Fruit fly (Drosophila melanogaster) whole organism, embryonic: ENCODE results near the gene CG46317.

Experiments
- Atf3 ChIP-seq: fragments of 200-800 bp; sonication (Bioruptor generic); optimal IDR thresholded peaks from 3 replicates; lab custom pipeline; 2016; ENCODE audit warnings: missing biosample characterization, missing genetic modification characterization
- CG10431 ChIP-seq: fragments of 200-800 bp; sonication (Bioruptor generic); optimal IDR thresholded peaks from 3 replicates; lab custom pipeline; 2018; ENCODE audit warnings: missing biosample characterization, mild to moderate bottlenecking, missing genetic modification characterization
- CG10654 ChIP-seq: fragments of 200-800 bp; sonication (Bioruptor generic); optimal IDR thresholded peaks from 2 replicates; lab custom pipeline; 2016; ENCODE audit warnings: missing biosample characterization, missing genetic modification characterization
- CG11247 ChIP-seq: fragments of 200-800 bp; sonication (Bioruptor generic); IDR thresholded peaks from 2 replicates; pipeline ENCODE4 v1.3.6; 2022; ENCODE audit warnings: missing biosample characterization, missing genetic modification characterization
- CG11456 ChIP-seq: fragments of 200-800 bp; sonication (Bioruptor generic); IDR thresholded peaks from 3 replicates; pipeline ENCODE4 v1.3.6; 2022; ENCODE audit warnings: missing biosample characterization, missing genetic modification characterization
- CG11560 ChIP-seq: fragments of 200-800 bp; sonication (Bioruptor generic); IDR thresholded peaks from 3 replicates; pipeline ENCODE4 v1.3.6; 2022; ENCODE audit warnings: missing biosample characterization, missing genetic modification characterization
- CG1233 ChIP-seq: fragments of 200-800 bp; sonication (Bioruptor generic); optimal IDR thresholded peaks from 4 replicates; lab custom pipeline; 2018; ENCODE audit warnings: missing biosample characterization, mild to moderate bottlenecking, missing genetic modification characterization
- CG13296 ChIP-seq: fragments of 200-800 bp; sonication (Bioruptor generic); optimal IDR thresholded peaks from 3 replicates; lab custom pipeline; 2018; ENCODE audit warnings: missing biosample characterization, mild to moderate bottlenecking, missing genetic modification characterization
- CG14014 ChIP-seq: fragments of 200-800 bp; sonication (Bioruptor generic); IDR thresholded peaks from 2 replicates; pipeline ENCODE4 v1.3.6; 2022; ENCODE audit warnings: missing biosample characterization, missing genetic modification characterization
- CG1647 ChIP-seq: fragments of 200-800 bp; sonication (Bioruptor generic); optimal IDR thresholded peaks from 3 replicates; lab custom pipeline; 2016; ENCODE audit warnings: missing biosample characterization, missing genetic modification characterization
- CG17385 ChIP-seq: fragments of 200-800 bp; sonication (Bioruptor generic); optimal IDR thresholded peaks from 3 replicates; lab custom pipeline; 2018; ENCODE audit warnings: missing biosample characterization, mild to moderate bottlenecking, missing genetic modification characterization
- CG18011 ChIP-seq: fragments of 200-800 bp; sonication (Bioruptor generic); optimal IDR thresholded peaks from 2 replicates; lab custom pipeline; 2017; ENCODE audit warnings: missing biosample characterization, missing genetic modification characterization, mild to moderate bottlenecking, moderate library complexity, missing genotype
- CG1832 ChIP-seq: fragments of 200-800 bp; sonication (Bioruptor generic); optimal IDR thresholded peaks from 2 replicates; lab custom pipeline; 2017; ENCODE audit warnings: missing biosample characterization, mild to moderate bottlenecking, missing genetic modification characterization, inconsistent platforms
- CG2116 ChIP-seq: fragments of 200-800 bp; sonication (Bioruptor generic); optimal IDR thresholded peaks from 3 replicates; lab custom pipeline; 2018; ENCODE audit warnings: missing biosample characterization, mild to moderate bottlenecking, missing genetic modification characterization
- CG3065 ChIP-seq: fragments of 200-800 bp; sonication (Bioruptor generic); optimal IDR thresholded peaks from 2 replicates; lab custom pipeline; 2016; ENCODE audit warnings: missing biosample characterization, missing genetic modification characterization
- CG34224 ChIP-seq: fragments of 200-800 bp; sonication (Bioruptor generic); IDR thresholded peaks from 3 replicates; pipeline ENCODE4 v1.3.6; 2022; ENCODE audit warnings: missing biosample characterization, missing genetic modification characterization; ENCODE audit not compliant: partially characterized antibody
- CG3995 ChIP-seq: fragments of 200-800 bp; sonication (Bioruptor generic); optimal IDR thresholded peaks from 3 replicates; lab custom pipeline; 2016; ENCODE audit warnings: missing biosample characterization, missing genetic modification characterization
- CG4282 ChIP-seq: fragments of 200-800 bp; sonication (Bioruptor generic); optimal IDR thresholded peaks from 2 replicates; lab custom pipeline; 2016; ENCODE audit warnings: missing biosample characterization, missing genetic modification characterization
- CG4707 ChIP-seq: fragments of 200-800 bp; sonication (Bioruptor generic); optimal IDR thresholded peaks from 2 replicates; lab custom pipeline; 2018; ENCODE audit warnings: missing biosample characterization, mild to moderate bottlenecking, missing genetic modification characterization, moderate library complexity
- CG6272 ChIP-seq: fragments of 200-800 bp; sonication (Bioruptor generic); IDR thresholded peaks from 2 replicates; pipeline ENCODE4 v1.3.6; 2022; ENCODE audit warnings: missing biosample characterization, missing genetic modification characterization
- CG7556 ChIP-seq: fragments of 200-800 bp; sonication (Bioruptor generic); optimal IDR thresholded peaks from 2 replicates; lab custom pipeline; 2017; ENCODE audit warnings: missing biosample characterization, mild to moderate bottlenecking, missing genetic modification characterization
- CG7786 ChIP-seq: fragments of 200-800 bp; sonication (Bioruptor generic); optimal IDR thresholded peaks from 2 replicates; lab custom pipeline; 2016; ENCODE audit warnings: missing biosample characterization, missing genetic modification characterization
- CG7987 ChIP-seq: fragments of 200-800 bp; sonication (Bioruptor generic); optimal IDR thresholded peaks from 2 replicates; lab custom pipeline; 2018; ENCODE audit warnings: missing biosample characterization, mild to moderate bottlenecking, missing genetic modification characterization, moderate library complexity
- CG8089 ChIP-seq: fragments of 200-800 bp; sonication (Bioruptor generic); optimal IDR thresholded peaks from 3 replicates; lab custom pipeline; 2016; ENCODE audit warnings: missing biosample characterization, missing genetic modification characterization
- CG8765 ChIP-seq: fragments of 200-800 bp; sonication (Bioruptor generic); IDR thresholded peaks from 2 replicates; pipeline ENCODE4 v1.3.6; 2022; ENCODE audit warnings: missing biosample characterization, missing genetic modification characterization
- CG9437 ChIP-seq: fragments of 200-800 bp; sonication (Bioruptor generic); optimal IDR thresholded peaks from 2 replicates; lab custom pipeline; 2018; ENCODE audit warnings: missing biosample characterization, mild to moderate bottlenecking, missing genetic modification characterization
- Camta ChIP-seq: fragments of 200-800 bp; sonication (Bioruptor generic); optimal IDR thresholded peaks from 2 replicates; lab custom pipeline; 2016; ENCODE audit warnings: missing biosample characterization, missing genetic modification characterization
- CrebB ChIP-seq: fragments of 200-800 bp; sonication (Bioruptor generic); optimal IDR thresholded peaks from 3 replicates; lab custom pipeline; 2018; ENCODE audit warnings: missing biosample characterization, mild to moderate bottlenecking, missing genetic modification characterization
- Dip2 ChIP-seq: fragments of 200-800 bp; sonication (Bioruptor generic); IDR thresholded peaks from 2 replicates; pipeline ENCODE4 v1.3.6; 2022; ENCODE audit warnings: missing biosample characterization, missing genetic modification characterization
- Ets65A ChIP-seq: fragments of 200-800 bp; sonication (Bioruptor generic); peaks from one replicate; lab custom pipeline; 2016; ENCODE audit warnings: missing biosample characterization, missing genetic modification characterization
- HLH4C ChIP-seq: fragments of 200-800 bp; sonication (Bioruptor generic); IDR thresholded peaks from 3 replicates; pipeline ENCODE4 v1.3.6; 2022; ENCODE audit warnings: missing biosample characterization, missing genetic modification characterization; ENCODE audit not compliant: partially characterized antibody
- Med ChIP-seq: fragments of 200-800 bp; sonication (Bioruptor generic); peaks from one replicate; lab custom pipeline; 2016; ENCODE audit warnings: missing biosample characterization, missing genetic modification characterization, mild to moderate bottlenecking, inconsistent platforms, moderate library complexity
- Poxn ChIP-seq: fragments of 200-800 bp; sonication (Bioruptor generic); IDR thresholded peaks from 2 replicates; pipeline ENCODE4 v1.3.6; 2022; ENCODE audit warnings: missing biosample characterization, missing genetic modification characterization
- Ssrp ChIP-seq: fragments of 200-800 bp; sonication (Bioruptor generic); optimal IDR thresholded peaks from 2 replicates; lab custom pipeline; 2018; ENCODE audit warnings: missing biosample characterization, mild to moderate bottlenecking, missing genetic modification characterization, moderate library complexity
- Xbp1 ChIP-seq: fragments of 200-800 bp; sonication (Bioruptor generic); optimal IDR thresholded peaks from 3 replicates; lab custom pipeline; 2016; ENCODE audit warnings: missing biosample characterization, mild to moderate bottlenecking, missing genetic modification characterization
- YL-1 ChIP-seq: fragments of 200-800 bp; sonication (Bioruptor generic); optimal IDR thresholded peaks from 3 replicates; lab custom pipeline; 2017; ENCODE audit warnings: missing biosample characterization, mild to moderate bottlenecking, missing genetic modification characterization
- bbx ChIP-seq: fragments of 200-800 bp; sonication (Bioruptor generic); IDR thresholded peaks from 2 replicates; pipeline ENCODE4 v1.3.6; 2022; ENCODE audit warnings: missing biosample characterization, missing genetic modification characterization; ENCODE audit not compliant: partially characterized antibody
- bowl ChIP-seq: fragments of 200-800 bp; sonication (Bioruptor generic); IDR thresholded peaks from 2 replicates; pipeline ENCODE4 v1.3.6; 2022; ENCODE audit warnings: missing biosample characterization, missing genetic modification characterization
- cato ChIP-seq: fragments of 200-800 bp; sonication (Bioruptor generic); optimal IDR thresholded peaks from 2 replicates; lab custom pipeline; 2016; ENCODE audit warnings: missing biosample characterization, missing genetic modification characterization, borderline replicate concordance
- da ChIP-seq: fragments of 200-800 bp; sonication (Bioruptor generic); optimal IDR thresholded peaks from 2 replicates; lab custom pipeline; 2016; ENCODE audit warnings: missing biosample characterization, missing genetic modification characterization
- dan ChIP-seq: fragments of 200-800 bp; sonication (Bioruptor generic); IDR thresholded peaks from 2 replicates; pipeline ENCODE4 v1.3.6; 2022; ENCODE audit warnings: missing biosample characterization, missing genetic modification characterization
- fd3F ChIP-seq: fragments of 200-800 bp; sonication (Bioruptor generic); optimal IDR thresholded peaks from 2 replicates; lab custom pipeline; 2018; ENCODE audit warnings: missing biosample characterization, mild to moderate bottlenecking, missing genetic modification characterization, moderate library complexity
- fru ChIP-seq: fragments of >200 bp; optimal IDR thresholded peaks from 2 replicates; lab custom pipeline; 2017
- grau ChIP-seq: fragments of 200-800 bp; optimal IDR thresholded peaks from 3 replicates; lab custom pipeline; 2019; ENCODE audit warnings: missing biosample characterization, mild to moderate bottlenecking, missing genetic modification characterization, moderate library complexity
- her ChIP-seq: fragments of 200-800 bp; sonication (Bioruptor generic); optimal IDR thresholded peaks from 2 replicates; lab custom pipeline; 2016; ENCODE audit warnings: missing biosample characterization, missing genetic modification characterization
- ind ChIP-seq: fragments of 200-800 bp; sonication (Bioruptor generic); optimal IDR thresholded peaks from 3 replicates; lab custom pipeline; 2016; ENCODE audit warnings: missing biosample characterization, missing genetic modification characterization
- lbe ChIP-seq: fragments of 200-800 bp; sonication (Bioruptor generic); optimal IDR thresholded peaks from 2 replicates; lab custom pipeline; 2016; ENCODE audit warnings: missing biosample characterization, mild to moderate bottlenecking, missing genetic modification characterization
- maf-S ChIP-seq: fragments of 200-800 bp; sonication (Bioruptor generic); optimal IDR thresholded peaks from 2 replicates; lab custom pipeline; 2016; ENCODE audit warnings: missing biosample characterization, missing genetic modification characterization
- mld ChIP-seq: fragments of 200-800 bp; sonication (Bioruptor generic); IDR thresholded peaks from 3 replicates; pipeline ENCODE4 v1.3.6; 2022; ENCODE audit warnings: missing biosample characterization, missing genetic modification characterization; ENCODE audit not compliant: partially characterized antibody
- slou ChIP-seq: fragments of 200-800 bp; sonication (Bioruptor generic); optimal IDR thresholded peaks from 3 replicates; lab custom pipeline; 2016; ENCODE audit warnings: missing biosample characterization, missing genetic modification characterization
- stc ChIP-seq: fragments of 200-800 bp; sonication (Bioruptor generic); IDR thresholded peaks from 2 replicates; pipeline ENCODE4 v1.3.6; 2022; ENCODE audit warnings: missing biosample characterization, missing genetic modification characterization
- stwl ChIP-seq: fragments of 200-800 bp; sonication (Bioruptor generic); optimal IDR thresholded peaks from 3 replicates; lab custom pipeline; 2018; ENCODE audit warnings: missing biosample characterization, mild to moderate bottlenecking, missing genetic modification characterization, moderate library complexity
- zen ChIP-seq: fragments of 200-800 bp; sonication (Bioruptor generic); optimal IDR thresholded peaks from 3 replicates; lab custom pipeline; 2018; ENCODE audit warnings: missing biosample characterization, mild to moderate bottlenecking, missing genetic modification characterization, moderate library complexity

CG46317 gene

DNA sequence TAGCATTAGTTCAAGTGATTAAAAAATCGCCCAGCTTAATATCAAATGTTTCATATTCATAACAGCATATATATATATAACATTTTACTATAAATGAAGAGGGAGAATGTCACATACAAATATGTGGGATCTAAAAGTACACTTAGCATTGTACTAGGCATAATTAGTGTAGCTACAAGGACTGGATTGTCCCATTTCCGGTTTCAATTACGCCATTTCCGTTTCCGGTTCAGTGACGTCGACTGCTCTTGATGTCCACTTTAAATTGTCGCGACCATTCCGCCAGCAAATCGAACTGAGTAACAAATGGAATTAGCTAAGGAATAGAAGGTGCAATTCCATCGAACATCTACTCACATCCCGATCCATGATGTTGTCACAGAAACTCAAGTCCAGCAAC, 26.6 kb upstream of the CG46317 start (continued):
- TF ChIP-seq CG7786 (no peak), stc (no peak), CG1233 (GFP tag; lab: Kevin White, UChicago) (peak; percentile 12), Ssrp (tag; lab: Kevin White, UChicago) (no peak), CrebB (tag; lab: Kevin White, UChicago) (no peak), CG11456 (GFP tag; lab: Robert Waterston, UW) (no peak), CG3995 (GFP tag; lab: Kevin White, UChicago) (no peak), bowl (GFP tag; lab: Robert Waterston, UW) (no peak), CG11560 (tag; lab: Robert Waterston, UW) (no peak), HLH4C (GFP tag; lab: Robert Waterston, UW) (no peak), Med (GFP tag; lab: Kevin White, UChicago) (peak; percentile 53), dan (GFP tag; lab: Robert Waterston, UW) (no peak), CG1832 (GFP tag; lab: Kevin White, UChicago) (no peak), CG3065 (GFP tag; lab: Kevin White, UChicago) (no peak), da (GFP tag; lab: Kevin White, UChicago) (no peak), CG11247 (GFP tag; lab: Robert Waterston, UW) (no peak), CG6272 (GFP tag; lab: Robert Waterston, UW) (no peak), mld (GFP tag; lab: Robert Waterston, UW) (no peak), CG7987 (GFP tag; lab: Kevin White, UChicago) (no peak), fru (lab: Kevin White, UChicago) (no peak), CG8765 (GFP tag; lab: Robert Waterston, UW) (no peak), Poxn (no peak), maf-S (no peak), CG14014 (no peak), CG13296 (GFP tag; lab: Kevin White, UChicago) (no peak), grau (tag; lab: Kevin White, UChicago) (no peak), Ets65A (GFP tag; lab: Kevin White, UChicago) (no peak), fd3F (GFP tag; lab: Kevin White, UChicago) (no peak), lbe (GFP tag; lab: Kevin White, UChicago) (no peak), Camta (no peak), stwl (tag; lab: Kevin White, UChicago) (no peak), CG4707 (GFP tag; lab: Kevin White, UChicago) (peak; percentile 20), CG1647 (GFP tag; lab: Kevin White, UChicago) (no peak), CG10654 (GFP tag; lab: Kevin White, UChicago) (no peak), cato (no peak), Atf3 (GFP tag; lab: Kevin White, UChicago) (no peak), zen (tag; lab: Kevin White, UChicago) (no peak), slou (GFP tag; lab: Kevin White, UChicago) (no peak), Xbp1 (GFP tag; lab: Kevin White, UChicago) (no peak), CG17385 (peak; percentile 41), CG18011 (no peak), CG10431 (GFP tag; lab: Kevin White, UChicago) (peak; percentile 49), bbx (no peak), CG2116 (GFP tag; lab: Kevin White, UChicago) (peak; percentile 11), ind (GFP tag; lab: Kevin White, UChicago) (no peak), CG8089 (no peak), YL-1 (GFP tag; lab: Kevin White, UChicago) (no peak), CG4282 (GFP tag; lab: Kevin White, UChicago) (no peak), CG7556 (GFP tag; lab: Kevin White, UChicago) (no peak), Dip2 (GFP tag; lab: Robert Waterston, UW) (no peak), CG34224 (GFP tag; lab: Robert Waterston, UW) (no peak), her (no peak), CG9437 (peak; percentile 30)
